Worm (Caenorhabditis elegans) whole organism, L4/young adult: ENCODE results near the gene spv-1.

Source experiments
- W03F9.2 ChIP-seq: fragments of 150-350 bp; optimal IDR thresholded peaks from 2 replicates; lab custom pipeline; 2014; ENCODE audit warnings: missing biosample characterization, missing genetic modification characterization
- dao-5 ChIP-seq: sonication (generic microtip); optimal IDR thresholded peaks from 2 replicates; lab custom pipeline; 2016; ENCODE audit warnings: missing genotype, missing genetic modification characterization, moderate library complexity, missing compliant biosample characterization
- him-1 ChIP-seq: sonication (generic microtip); optimal IDR thresholded peaks from 2 replicates; lab custom pipeline; 2016; ENCODE audit warnings: missing genotype, missing genetic modification reagents, missing genetic modification characterization, missing compliant biosample characterization

DNA sequence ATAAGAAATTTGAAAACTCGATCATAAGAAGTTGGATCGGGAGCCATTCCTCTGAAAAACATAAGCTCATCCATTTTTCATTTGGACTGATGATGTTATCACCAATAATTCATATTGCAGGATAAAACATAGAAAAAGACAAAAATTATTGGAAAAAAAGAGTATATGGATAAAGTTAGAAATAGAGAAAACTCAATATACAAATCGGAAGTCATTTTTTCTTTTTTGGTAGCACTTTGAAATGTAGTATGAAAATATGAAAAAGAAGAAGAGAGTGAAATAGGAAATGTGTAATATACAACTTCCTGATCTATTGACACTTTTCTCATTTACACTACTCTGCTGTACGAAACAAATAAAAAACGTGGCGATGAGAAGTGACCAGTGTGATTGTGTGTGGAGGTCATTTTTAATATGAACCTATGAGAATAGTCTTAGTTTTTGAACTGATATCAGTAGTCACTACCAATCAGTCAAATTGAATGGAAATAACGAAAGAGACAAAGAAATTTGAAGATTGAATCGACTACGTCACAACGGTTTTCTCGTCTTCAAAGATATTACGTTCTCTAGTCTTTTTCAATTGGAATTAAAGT is 18.4 kb upstream of the spv-1 start, which contains the start of gene ZK669.5:
- TF ChIP-seq dao-5 (tag; lab: Kevin White, UChicago) (no peak), him-1 (tag; lab: Kevin White, UChicago) (no peak), W03F9.2 (no peak)
